Worm (Caenorhabditis elegans): Measurements from ENCODE around the gene epg-6.

The epg-6 gene

ce11 chrIII:10578873-10579272, 21.1 kb downstream of the epg-6 start:
- TF ChIP-seq Y53F4B.3 (GFP tag; IDR thresholded peaks at IDR 0.05) (no peak), sea-2 (GFP tag; IDR thresholded peaks at IDR 0.05) (no peak), hlh-26 (GFP tag; conservative IDR thresholded peaks at IDR 0.05) (no peak), madf-6 (GFP tag; IDR thresholded peaks at IDR 0.05) (no peak), pha-4 (tag; optimal IDR thresholded peaks at IDR 0.05) (no peak), nhr-120 (GFP tag; IDR thresholded peaks at IDR 0.05) (no peak), athp-1 (tag; optimal IDR thresholded peaks at IDR 0.05) (no peak), xnd-1 (tag; optimal IDR thresholded peaks at IDR 0.05) (no peak), ama-1 (optimal IDR thresholded peaks at IDR 0.05) (no peak), ama-1 (GFP tag; optimal IDR thresholded peaks at IDR 0.05) (no peak), attf-6 (GFP tag; IDR thresholded peaks at IDR 0.05) (no peak), F49E8.2 (tag; optimal IDR thresholded peaks at IDR 0.05; ENCODE audit: insufficient read depth) (no peak), zim-3 (tag; optimal IDR thresholded peaks at IDR 0.05) (no peak), dpl-1 (GFP tag; optimal IDR thresholded peaks at IDR 0.05) (no peak), F57C9.4 (tag; optimal IDR thresholded peaks at IDR 0.05) (no peak), madf-8 (GFP tag; conservative IDR thresholded peaks at IDR 0.05) (no peak), sdz-38 (tag; optimal IDR thresholded peaks at IDR 0.05) (no peak), madf-10 (tag; optimal IDR thresholded peaks at IDR 0.05) (no peak), rcor-1 (GFP tag; IDR thresholded peaks at IDR 0.05) (no peak), atf-7 (tag; optimal IDR thresholded peaks at IDR 0.05) (no peak)

- TF ChIP-seq bed-1 (GFP tag; IDR thresholded peaks at IDR 0.05), result no peak
- TF ChIP-seq Y56A3A.18 (GFP tag; IDR thresholded peaks at IDR 0.05), result no peak
- TF ChIP-seq rcor-1 (GFP tag; IDR thresholded peaks at IDR 0.05), result no peak
- no peak for TF ChIP-seq ztf-26 (tag; optimal IDR thresholded peaks at IDR 0.05)
- TF ChIP-seq bed-2 (GFP tag; IDR thresholded peaks at IDR 0.05), result no peak
- TF ChIP-seq xnd-1 (tag; optimal IDR thresholded peaks at IDR 0.05), result no peak
- TF ChIP-seq Y53F4B.3 (GFP tag; IDR thresholded peaks at IDR 0.05), result no peak
These were observed 22.2 kb downstream of the epg-6 start for ce11 chrIII:10577782-10578181.

- TF ChIP-seq hmg-1.2 (GFP tag; IDR thresholded peaks at IDR 0.05) (0 out of 2 replicates have a peak, but pooled peaks have one; percentile 28), snpc-1.1 (tag; optimal IDR thresholded peaks at IDR 0.05; ENCODE audit: insufficient read depth) (peak; percentile 73), snpc-4 (GFP tag; optimal IDR thresholded peaks at IDR 0.05) (peak; percentile 70), snpc-4 (tag; optimal IDR thresholded peaks at IDR 0.05) (peak in 3 of 4 experiments; percentile 62 to 95 (median 93))
These were observed 23.7 kb downstream of the epg-6 start for ce11 chrIII:10576316-10576715.

ce11 chrIII:10575320-10575719, 24.7 kb downstream of the epg-6 start, which contains the start of gene Y45F3A.4:
Gene Y45F3A.4 (minus strand): TSS chrIII:10575420.
- TF ChIP-seq sdz-38 (tag; optimal IDR thresholded peaks at IDR 0.05), result no peak
- TF ChIP-seq nhr-90 (tag; optimal IDR thresholded peaks at IDR 0.05), result no peak
- no peak for TF ChIP-seq chd-7 (tag; optimal IDR thresholded peaks at IDR 0.05)
- no peak for TF ChIP-seq die-1 (tag; optimal IDR thresholded peaks at IDR 0.05)
- no peak for TF ChIP-seq efl-1 (GFP tag; optimal IDR thresholded peaks at IDR 0.05)
- no peak for TF ChIP-seq egl-18 (GFP tag; IDR thresholded peaks at IDR 0.05)
- TF ChIP-seq repo-1 (tag; optimal IDR thresholded peaks at IDR 0.05), result no peak
- no peak for TF ChIP-seq lin-40 (tag; optimal IDR thresholded peaks at IDR 0.05)
- TF ChIP-seq ztf-3 (GFP tag; optimal IDR thresholded peaks at IDR 0.05), result no peak
- TF ChIP-seq pbrm-1 (GFP tag; IDR thresholded peaks at IDR 0.05), result no peak
- TF ChIP-seq ztf-26 (tag; optimal IDR thresholded peaks at IDR 0.05), result no peak
- no peak for TF ChIP-seq hmg-20 (GFP tag; IDR thresholded peaks at IDR 0.05)
- no peak for TF ChIP-seq rec-8 (tag; optimal IDR thresholded peaks at IDR 0.05)
- TF ChIP-seq mcd-1 (GFP tag; IDR thresholded peaks at IDR 0.05), result no peak
- TF ChIP-seq C17E4.6 (GFP tag; IDR thresholded peaks at IDR 0.05), result no peak
- TF ChIP-seq Y79H2A.3 (GFP tag; conservative IDR thresholded peaks at IDR 0.05), result no peak
- TF ChIP-seq xnd-1 (tag; optimal IDR thresholded peaks at IDR 0.05), result no peak
- TF ChIP-seq dox-1 (GFP tag; IDR thresholded peaks at IDR 0.05), result no peak
